Worm (Caenorhabditis elegans) whole organism, young adult: ENCODE measurements around the gene lonp-2.

Experiments
- F33H1.4 ChIP-seq: fragments of 200-800 bp; sonication (Bioruptor generic); IDR thresholded peaks from 2 replicates; pipeline ENCODE4 v1.3.6; 2022; ENCODE audit warnings: missing genetic modification reagents, missing genetic modification characterization, missing compliant biosample characterization
- F57C9.4 ChIP-seq: sonication (generic microtip); optimal IDR thresholded peaks from 2 replicates; lab custom pipeline; 2017; ENCODE audit warnings: mild to moderate bottlenecking, missing genetic modification characterization, missing compliant biosample characterization
- T26A5.8 ChIP-seq: sonication (generic microtip); optimal IDR thresholded peaks from 2 replicates; lab custom pipeline; 2016; ENCODE audit warnings: missing genetic modification characterization, missing compliant biosample characterization
- Y53F4B.3 ChIP-seq: fragments of 200-800 bp; sonication (Bioruptor generic); IDR thresholded peaks from 2 replicates; pipeline ENCODE4 v1.3.6; 2022; ENCODE audit warnings: missing genetic modification reagents, missing genetic modification characterization, missing compliant biosample characterization
- Y56A3A.18 ChIP-seq: fragments of 200-800 bp; sonication (Bioruptor generic); IDR thresholded peaks from 2 replicates; pipeline ENCODE4 v1.3.6; 2022; ENCODE audit warnings: missing genetic modification reagents, missing genetic modification characterization, missing compliant biosample characterization
- aptf-2 ChIP-seq: fragments of 200-800 bp; sonication (Bioruptor generic); conservative IDR thresholded peaks from 2 replicates; pipeline ENCODE4 v1.3.6; 2022; ENCODE audit warnings: missing genetic modification reagents, missing genetic modification characterization, missing compliant biosample characterization
- athp-1 ChIP-seq: sonication (generic microtip); optimal IDR thresholded peaks from 2 replicates; lab custom pipeline; 2017; ENCODE audit warnings: mild to moderate bottlenecking, missing genetic modification characterization, missing compliant biosample characterization
- attf-3 ChIP-seq: fragments of 200-800 bp; sonication (Bioruptor generic); conservative IDR thresholded peaks from 2 replicates; pipeline ENCODE4 v1.3.6; 2022; ENCODE audit warnings: missing genetic modification reagents, missing genetic modification characterization, missing compliant biosample characterization
- bed-2 ChIP-seq: fragments of 200-800 bp; sonication (Bioruptor generic); IDR thresholded peaks from 2 replicates; pipeline ENCODE4 v1.3.6; 2022; ENCODE audit warnings: missing genetic modification reagents, missing genetic modification characterization, missing compliant biosample characterization
- cebp-1 ChIP-seq, 2 experiments: fragments of 200-800 bp in 1 of 2; sonication (Bioruptor generic) in 1 of 2; sonication (generic microtip) in 1 of 2; IDR thresholded peaks in 1 of 2; optimal IDR thresholded peaks in 1 of 2; 2 replicates each; pipeline versions ENCODE4 v1.3.6 to Lab custom; 2017 to 2022; ENCODE audit warnings: missing compliant biosample characterization in 2 of 2, missing genetic modification characterization in 2 of 2, mild to moderate bottlenecking in 1 of 2, missing genetic modification reagents in 1 of 2, moderate library complexity in 1 of 2
- ceh-100 ChIP-seq: fragments of 200-800 bp; sonication (Bioruptor generic); IDR thresholded peaks from 2 replicates; pipeline ENCODE4 v1.3.6; 2022; ENCODE audit warnings: missing genetic modification reagents, missing genetic modification characterization, missing compliant biosample characterization
- die-1 ChIP-seq: sonication (generic microtip); optimal IDR thresholded peaks from 2 replicates; lab custom pipeline; 2016; ENCODE audit warnings: missing genotype, mild to moderate bottlenecking, missing genetic modification characterization, missing compliant biosample characterization
- dpff-1 ChIP-seq: sonication (generic microtip); optimal IDR thresholded peaks from 2 replicates; lab custom pipeline; 2017; ENCODE audit warnings: mild to moderate bottlenecking, missing genetic modification characterization, missing compliant biosample characterization
- efl-1 ChIP-seq: fragments of 150-350 bp; optimal IDR thresholded peaks from 2 replicates; lab custom pipeline; 2014; ENCODE audit warnings: missing biosample characterization, missing genetic modification reagents, missing genetic modification characterization
- egl-44 ChIP-seq: fragments of 200-800 bp; sonication (Bioruptor generic); IDR thresholded peaks from 2 replicates; pipeline ENCODE4 v1.3.6; 2022; ENCODE audit warnings: missing genetic modification reagents, missing genetic modification characterization, missing compliant biosample characterization
- fkh-3 ChIP-seq: sonication (generic microtip); optimal IDR thresholded peaks from 2 replicates; lab custom pipeline; 2016; ENCODE audit warnings: mild to moderate bottlenecking, missing genetic modification characterization, missing compliant biosample characterization
- gei-17 ChIP-seq: fragments of 200-800 bp; sonication (Bioruptor generic); optimal IDR thresholded peaks from 2 replicates; lab custom pipeline; 2018; ENCODE audit warnings: mild to moderate bottlenecking, missing genetic modification characterization, missing compliant biosample characterization
- hmg-1.2 ChIP-seq: fragments of 200-800 bp; sonication (Bioruptor generic); IDR thresholded peaks from 2 replicates; pipeline ENCODE4 v1.3.6; 2022; ENCODE audit warnings: missing genetic modification reagents, missing genetic modification characterization, missing compliant biosample characterization
- let-526 ChIP-seq: fragments of 200-800 bp; sonication (Bioruptor generic); IDR thresholded peaks from 2 replicates; pipeline ENCODE4 v1.3.6; 2022; ENCODE audit warnings: missing genetic modification reagents, missing genetic modification characterization, missing compliant biosample characterization
- lsy-27 ChIP-seq: sonication (generic microtip); optimal IDR thresholded peaks from 2 replicates; lab custom pipeline; 2017; ENCODE audit warnings: missing genetic modification characterization, mild to moderate bottlenecking, missing compliant biosample characterization, antibody characterized with exemption, missing genotype, borderline replicate concordance; ENCODE audit not compliant: insufficient read depth
- madf-6 ChIP-seq: fragments of 200-800 bp; sonication (Bioruptor generic); IDR thresholded peaks from 2 replicates; pipeline ENCODE4 v1.3.6; 2022; ENCODE audit warnings: missing genetic modification reagents, missing genetic modification characterization, missing compliant biosample characterization
- mel-28 ChIP-seq: sonication (generic microtip); optimal IDR thresholded peaks from 2 replicates; lab custom pipeline; 2016; ENCODE audit warnings: borderline replicate concordance, mild to moderate bottlenecking, missing genetic modification characterization, missing compliant biosample characterization
- nfyb-1 ChIP-seq: fragments of 200-800 bp; sonication (Bioruptor generic); IDR thresholded peaks from 2 replicates; pipeline ENCODE4 v1.3.6; 2022; ENCODE audit warnings: missing genetic modification reagents, missing genetic modification characterization, missing compliant biosample characterization
- nhr-120 ChIP-seq: fragments of 200-800 bp; sonication (Bioruptor generic); IDR thresholded peaks from 2 replicates; pipeline ENCODE4 v1.3.6; 2022; ENCODE audit warnings: missing genetic modification characterization, missing compliant biosample characterization
- nhr-90 ChIP-seq: sonication (generic microtip); optimal IDR thresholded peaks from 2 replicates; lab custom pipeline; 2016; ENCODE audit warnings: missing genotype, mild to moderate bottlenecking, missing genetic modification characterization, missing compliant biosample characterization
- rcor-1 ChIP-seq: fragments of 200-800 bp; sonication (Bioruptor generic); IDR thresholded peaks from 2 replicates; pipeline ENCODE4 v1.3.6; 2022; ENCODE audit warnings: missing genetic modification reagents, missing genetic modification characterization, missing compliant biosample characterization
- rpc-1 ChIP-seq, 2 experiments: fragments of 150-350 bp in 1 of 2; sonication (generic microtip) in 1 of 2; optimal IDR thresholded peaks; 2 replicates each; lab custom pipeline; 2014 to 2018; ENCODE audit warnings: missing biosample characterization in 1 of 2, missing genetic modification characterization in 1 of 2, missing genetic modification reagents in 1 of 2, missing genotype in 1 of 2
- sdz-38 ChIP-seq: sonication (generic microtip); optimal IDR thresholded peaks from 2 replicates; lab custom pipeline; 2016; ENCODE audit warnings: missing genotype, missing genetic modification characterization, missing compliant biosample characterization
- tbp1 ChIP-seq: fragments of 200-800 bp; sonication (Bioruptor generic); optimal IDR thresholded peaks from 2 replicates; lab custom pipeline; 2018; ENCODE audit warnings: mild to moderate bottlenecking, missing genetic modification characterization, missing compliant biosample characterization
- tlf-1 ChIP-seq: fragments of 200-800 bp; sonication (Bioruptor generic); optimal IDR thresholded peaks from 2 replicates; lab custom pipeline; 2018; ENCODE audit warnings: mild to moderate bottlenecking, missing genetic modification characterization, missing compliant biosample characterization
- zfh-2 ChIP-seq: fragments of 200-800 bp; sonication (Bioruptor generic); conservative IDR thresholded peaks from 2 replicates; pipeline ENCODE4 v1.3.6; 2022; ENCODE audit warnings: missing genetic modification reagents, missing genetic modification characterization, missing compliant biosample characterization
- ztf-25 ChIP-seq: fragments of 200-800 bp; sonication (Bioruptor generic); IDR thresholded peaks from 2 replicates; pipeline ENCODE4 v1.3.6; 2022; ENCODE audit warnings: missing genetic modification reagents, missing genetic modification characterization, missing compliant biosample characterization

Gene lonp-2

DNA sequence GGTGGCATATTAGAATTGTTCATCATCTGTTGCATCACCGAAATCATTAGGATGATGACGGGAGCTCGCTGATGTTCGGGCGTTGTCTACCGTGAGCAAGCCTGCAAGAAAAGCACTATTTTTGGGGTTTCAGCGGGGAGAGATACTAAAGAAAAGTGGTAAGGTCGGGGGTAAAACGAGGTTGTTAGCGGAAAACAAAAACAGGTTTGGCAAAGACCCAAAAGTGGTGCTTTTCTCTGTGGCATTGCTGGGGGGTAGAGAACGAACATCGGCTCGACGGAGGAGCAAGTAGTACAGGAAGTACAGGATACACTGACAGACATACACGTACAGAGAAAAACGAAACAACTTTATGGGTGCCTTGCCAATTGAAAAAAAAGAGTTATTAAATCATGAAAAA, 30.1 kb upstream of the lonp-2 start, which contains the start of gene php-3:
Gene php-3 (minus strand): TSS at position 101 of the 400 bp plus-strand sequence.
- TF ChIP-seq sdz-38 (tag; lab: Kevin White, UChicago) (no peak), Y53F4B.3 (GFP tag; lab: Robert Waterston, UW) (no peak), F33H1.4 (GFP tag; lab: Robert Waterston, UW) (no peak), let-526 (GFP tag; lab: Robert Waterston, UW) (no peak), nhr-90 (tag; lab: Kevin White, UChicago) (no peak), rpc-1 (optimal IDR thresholded peaks at IDR 0.05; lab: Kevin White, UChicago) (no peak), rpc-1 (tag; optimal IDR thresholded peaks at IDR 0.05; lab: Kevin White, UChicago) (no peak), gei-17 (no peak), hmg-1.2 (GFP tag; lab: Robert Waterston, UW) (no peak), athp-1 (no peak), rcor-1 (GFP tag; lab: Robert Waterston, UW) (no peak), ztf-25 (GFP tag; lab: Robert Waterston, UW) (no peak), cebp-1 (GFP tag; IDR thresholded peaks at IDR 0.05; lab: Robert Waterston, UW) (no peak), cebp-1 (tag; optimal IDR thresholded peaks at IDR 0.05; lab: Kevin White, UChicago) (no peak), fkh-3 (tag; lab: Kevin White, UChicago) (no peak)

DNA sequence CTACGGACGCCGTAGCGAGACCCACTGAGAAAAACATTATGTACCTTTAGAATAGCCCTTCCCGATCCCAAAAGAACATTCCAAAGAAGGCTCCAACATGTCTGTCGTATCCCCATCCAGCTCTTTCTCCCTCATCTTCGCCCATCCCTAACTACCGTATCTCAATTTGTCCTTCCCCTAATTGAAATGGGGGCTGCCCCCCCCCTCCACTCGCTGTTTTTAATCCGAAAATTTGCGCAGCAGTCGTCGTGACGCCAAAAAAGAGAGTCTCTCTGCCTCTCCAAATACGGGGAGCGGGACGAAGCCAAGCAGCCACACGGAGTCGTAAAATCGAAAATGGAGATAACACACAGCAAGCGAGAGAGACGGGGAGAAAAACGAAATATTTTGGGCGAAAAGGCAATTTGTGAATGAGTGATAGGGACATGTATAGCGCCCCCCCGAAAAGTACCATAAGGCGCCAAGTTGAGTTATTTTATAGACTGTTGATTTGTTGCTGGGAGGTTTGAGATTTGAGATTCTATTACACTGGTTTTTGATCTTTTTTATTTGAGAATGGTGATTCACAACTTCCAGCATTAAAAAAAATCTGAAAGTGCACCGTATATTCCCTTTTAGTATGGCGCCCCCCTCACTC, 25.5 kb upstream of the lonp-2 start:
- TF ChIP-seq zfh-2 (GFP tag; lab: Robert Waterston, UW) (peak; percentile 61), lsy-27 (no peak)

DNA sequence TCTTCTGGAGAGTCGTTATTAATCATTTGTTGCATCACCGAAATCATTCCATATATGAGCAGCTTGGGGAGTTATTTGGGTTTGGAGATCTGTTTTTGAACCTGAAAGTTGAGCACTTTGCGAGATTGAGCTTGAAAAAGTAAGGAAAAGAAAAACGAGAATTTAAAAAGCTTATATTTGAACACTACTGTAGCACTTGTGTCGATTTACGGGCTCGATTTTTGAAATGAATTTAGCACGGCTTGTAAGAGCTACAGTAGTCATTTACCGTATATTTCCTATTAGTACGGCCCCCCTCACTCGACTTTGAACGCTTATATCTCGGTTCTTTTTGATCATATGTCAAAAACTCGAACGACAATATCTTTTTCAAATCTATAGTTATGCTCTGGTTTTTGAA, 23.4 kb upstream of the lonp-2 start, which contains the start of gene nob-1:
Gene nob-1 (minus strand): TSS at position 101 of the 400 bp plus-strand sequence.
- TF ChIP-seq T26A5.8 (tag; lab: Kevin White, UChicago) (no peak), ztf-25 (GFP tag; lab: Robert Waterston, UW) (no peak), F57C9.4 (tag; lab: Kevin White, UChicago) (no peak), nhr-120 (GFP tag; lab: Robert Waterston, UW) (no peak), madf-6 (GFP tag; lab: Robert Waterston, UW) (no peak), tlf-1 (GFP tag; lab: Kevin White, UChicago) (no peak), attf-3 (GFP tag; lab: Robert Waterston, UW) (no peak), aptf-2 (GFP tag; lab: Robert Waterston, UW) (no peak), efl-1 (GFP tag; lab: Kevin White, UChicago) (no peak), ceh-100 (no peak), dpff-1 (tag; lab: Kevin White, UChicago) (no peak), cebp-1 (GFP tag; IDR thresholded peaks at IDR 0.05; lab: Robert Waterston, UW) (no peak), cebp-1 (tag; optimal IDR thresholded peaks at IDR 0.05; lab: Kevin White, UChicago) (no peak), egl-44 (GFP tag; lab: Robert Waterston, UW) (no peak), Y56A3A.18 (GFP tag; lab: Robert Waterston, UW) (no peak), athp-1 (no peak), die-1 (tag; lab: Kevin White, UChicago) (no peak), tbp1 (GFP tag; lab: Kevin White, UChicago) (no peak), nfyb-1 (GFP tag; lab: Robert Waterston, UW) (no peak), mel-28 (tag; lab: Kevin White, UChicago) (no peak), bed-2 (GFP tag; lab: Robert Waterston, UW) (no peak)
